Fruit fly (Drosophila melanogaster): ENCODE measurements around the gene PolD1.

PolD1 gene

DNA sequence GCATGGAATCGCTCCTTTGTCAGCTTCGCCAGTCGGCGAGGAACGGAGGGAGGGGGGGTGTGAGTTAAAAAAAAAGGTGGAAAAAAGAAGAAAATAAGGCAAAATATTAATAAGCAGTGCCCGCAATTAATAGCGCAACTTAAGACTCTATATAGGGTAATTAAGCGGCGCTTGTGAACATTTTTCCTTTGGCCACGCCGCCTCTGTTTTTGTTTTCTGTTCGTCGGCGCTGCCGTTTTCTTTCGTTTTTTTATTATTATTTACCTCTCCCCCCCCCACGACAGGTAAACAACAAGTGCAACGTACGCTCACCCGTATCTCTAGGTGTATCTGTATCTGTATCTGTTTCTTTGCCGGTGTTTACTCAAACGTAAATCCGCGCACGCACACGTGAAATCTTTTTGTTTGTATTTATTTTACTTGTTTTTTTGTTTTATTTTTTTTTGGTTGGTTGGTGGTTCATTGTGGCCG is 39.6 kb upstream of the PolD1 start (continued):
- TF ChIP-seq knrl (GFP tag; IDR thresholded peaks at IDR 0.05; ENCODE audit: partially characterized antibody): no peak
- TF ChIP-seq Xbp1 (GFP tag; optimal IDR thresholded peaks at IDR 0.05): no peak
- no peak for TF ChIP-seq CG9437 (GFP tag; optimal IDR thresholded peaks at IDR 0.05)
- TF ChIP-seq mam (GFP tag; optimal IDR thresholded peaks at IDR 0.05): no peak
- no peak for TF ChIP-seq zen2 (GFP tag; IDR thresholded peaks at IDR 0.05; ENCODE audit: partially characterized antibody)
- TF ChIP-seq peb (GFP tag; IDR thresholded peaks at IDR 0.05): 0 out of 2 replicates have a peak, but pooled peaks have one; percentile 24
- no peak for TF ChIP-seq CG6175 (GFP tag; IDR thresholded peaks at IDR 0.05)
- TF ChIP-seq bigmax (GFP tag; optimal IDR thresholded peaks at IDR 0.05): no peak
- TF ChIP-seq CG4328 (GFP tag; optimal IDR thresholded peaks at IDR 0.05): peak; percentile 40
- no peak for TF ChIP-seq toy (GFP tag; IDR thresholded peaks at IDR 0.05)
- peak; percentile 53 for TF ChIP-seq CG2678 (tag; optimal IDR thresholded peaks at IDR 0.05)
- no peak for TF ChIP-seq CG10321 (GFP tag; IDR thresholded peaks at IDR 0.05)
- 0 out of 2 replicates have a peak, but pooled peaks have one; percentile 14 for TF ChIP-seq esg (GFP tag; conservative IDR thresholded peaks at IDR 0.05)
- TF ChIP-seq Opbp (GFP tag; IDR thresholded peaks at IDR 0.05; ENCODE audit: partially characterized antibody): no peak
- TF ChIP-seq CG34376 (GFP tag; optimal IDR thresholded peaks at IDR 0.05): no peak
- TF ChIP-seq CG11247 (GFP tag; IDR thresholded peaks at IDR 0.05): no peak
- TF ChIP-seq lbe (GFP tag; optimal IDR thresholded peaks at IDR 0.05): no peak
- TF ChIP-seq CG15601 (tag; optimal IDR thresholded peaks at IDR 0.05): peak; percentile 65
- TF ChIP-seq br (optimal IDR thresholded peaks at IDR 0.05): no peak
- no peak for TF ChIP-seq CG14667 (GFP tag; IDR thresholded peaks at IDR 0.05)
- TF ChIP-seq Bteb2 (GFP tag; optimal IDR thresholded peaks at IDR 0.05): peak; percentile 3
- TF ChIP-seq CkIIα-i1 (GFP tag; IDR thresholded peaks at IDR 0.05): no peak
- TF ChIP-seq sqz (GFP tag; optimal IDR thresholded peaks at IDR 0.05): peak; percentile 96
- peak; percentile 44 for TF ChIP-seq CG2120 (GFP tag; optimal IDR thresholded peaks at IDR 0.05)
- TF ChIP-seq Hr51 (GFP tag; optimal IDR thresholded peaks at IDR 0.05): no peak
- no peak for TF ChIP-seq lilli (GFP tag; optimal IDR thresholded peaks at IDR 0.05)
- TF ChIP-seq zfh1 (GFP tag; IDR thresholded peaks at IDR 0.05): 0 out of 3 replicates have a peak, but pooled peaks have one; percentile 29
- TF ChIP-seq gt (GFP tag; IDR thresholded peaks at IDR 0.05): no peak
- TF ChIP-seq CG10274 (GFP tag; optimal IDR thresholded peaks at IDR 0.05): peak; percentile 15
- no peak for TF ChIP-seq tin (GFP tag; optimal IDR thresholded peaks at IDR 0.05)
- no peak for TF ChIP-seq CG13624 (GFP tag; optimal IDR thresholded peaks at IDR 0.05)
- no peak for TF ChIP-seq hbn (GFP tag; IDR thresholded peaks at IDR 0.05; ENCODE audit: partially characterized antibody)
- TF ChIP-seq CG12219 (GFP tag; optimal IDR thresholded peaks at IDR 0.05): no peak
- TF ChIP-seq unpg (GFP tag; optimal IDR thresholded peaks at IDR 0.05): peak; percentile 34
- TF ChIP-seq Sry-δ (GFP tag; optimal IDR thresholded peaks at IDR 0.05): no peak
- no peak for TF ChIP-seq her (GFP tag; optimal IDR thresholded peaks at IDR 0.05)
- no peak for TF ChIP-seq CG4282 (GFP tag; optimal IDR thresholded peaks at IDR 0.05)
- TF ChIP-seq Doc2 (GFP tag; IDR thresholded peaks at IDR 0.05): no peak
- peak; percentile 76 for TF ChIP-seq nom (GFP tag; optimal IDR thresholded peaks at IDR 0.05)
- no peak for TF ChIP-seq CG31365 (tag; optimal IDR thresholded peaks at IDR 0.05)
- peak; percentile 62 for TF ChIP-seq HHEX (GFP tag; optimal IDR thresholded peaks at IDR 0.05)
- peak; percentile 40; the same call in 1 of the 2 replicates for TF ChIP-seq CG31441 (GFP tag; IDR thresholded peaks at IDR 0.05)
- no peak for TF ChIP-seq CG17361 (GFP tag; IDR thresholded peaks at IDR 0.05)
- TF ChIP-seq B-H1 (GFP tag; IDR thresholded peaks at IDR 0.05): peak; percentile 12; the same call in 1 of the 3 replicates
- no peak for TF ChIP-seq sug (tag; optimal IDR thresholded peaks at IDR 0.05)
- no peak for TF ChIP-seq Atf3 (GFP tag; optimal IDR thresholded peaks at IDR 0.05)
- peak; percentile 12 for TF ChIP-seq Lhr (GFP tag; optimal IDR thresholded peaks at IDR 0.05)
- peak; percentile 54 for TF ChIP-seq CG14710 (tag; optimal IDR thresholded peaks at IDR 0.05)
- TF ChIP-seq Gug (GFP tag; IDR thresholded peaks at IDR 0.05): peak; percentile 24; the same call in 1 of the 4 replicates
- TF ChIP-seq hb (GFP tag; IDR thresholded peaks at IDR 0.05; ENCODE audit: partially characterized antibody): no peak
- no peak for TF ChIP-seq unc-4 (GFP tag; IDR thresholded peaks at IDR 0.05; ENCODE audit: partially characterized antibody)
